Fruit fly (Drosophila melanogaster): Measurements from ENCODE around the gene Mst27D.
A peak's percentile ranks its signal among the peaks of the same experiment; 100 is the strongest.

Gene Mst27D

dm6 chr2L:7049009-7049647, 11.5 kb downstream of the Mst27D start (continued):
- peak; percentile 50 for TF ChIP-seq Jarid2 (GFP tag; optimal IDR thresholded peaks at IDR 0.05)
- TF ChIP-seq ham (GFP tag; IDR thresholded peaks at IDR 0.05): no peak
- TF ChIP-seq CG9609 (GFP tag; optimal IDR thresholded peaks at IDR 0.05): no peak
- no peak for TF ChIP-seq CG12744 (GFP tag; optimal IDR thresholded peaks at IDR 0.05)
- peak; percentile 48 for TF ChIP-seq ERR (GFP tag; optimal IDR thresholded peaks at IDR 0.05)
- TF ChIP-seq jing (GFP tag; optimal IDR thresholded peaks at IDR 0.05): no peak
- no peak for TF ChIP-seq pho (GFP tag; optimal IDR thresholded peaks at IDR 0.05)
- TF ChIP-seq dati (GFP tag; IDR thresholded peaks at IDR 0.05): no peak
- peak; percentile 17 for TF ChIP-seq Sry-δ (GFP tag; optimal IDR thresholded peaks at IDR 0.05)
- no peak for TF ChIP-seq tin (GFP tag; optimal IDR thresholded peaks at IDR 0.05)
- peak; percentile 7 for TF ChIP-seq CG17359 (tag; optimal IDR thresholded peaks at IDR 0.05)
- no peak for TF ChIP-seq schlank (tag; optimal IDR thresholded peaks at IDR 0.05)
- TF ChIP-seq gro (GFP tag; optimal IDR thresholded peaks at IDR 0.05): no peak
- TF ChIP-seq CG8359 (GFP tag; optimal IDR thresholded peaks at IDR 0.05; ENCODE audit: borderline replicate concordance): no peak
- TF ChIP-seq Taf1 (GFP tag; IDR thresholded peaks at IDR 0.05): no peak
- no peak for TF ChIP-seq Hmx (GFP tag; optimal IDR thresholded peaks at IDR 0.05)
- no peak for TF ChIP-seq Rx (GFP tag; IDR thresholded peaks at IDR 0.05)
- 0 out of 2 replicates have a peak, but pooled peaks have one; percentile 8 for TF ChIP-seq CG4404 (GFP tag; IDR thresholded peaks at IDR 0.05)
- TF ChIP-seq CG16863 (GFP tag; optimal IDR thresholded peaks at IDR 0.05): no peak
- TF ChIP-seq E2f2 (GFP tag; IDR thresholded peaks at IDR 0.05): 0 out of 2 replicates have a peak, but pooled peaks have one; percentile 4
- TF ChIP-seq CG9817 (tag; optimal IDR thresholded peaks at IDR 0.05): no peak
- TF ChIP-seq Ssrp (tag; optimal IDR thresholded peaks at IDR 0.05): no peak
- TF ChIP-seq so (GFP tag; IDR thresholded peaks at IDR 0.05): 0 out of 3 replicates have a peak, but pooled peaks have one; percentile 18
- TF ChIP-seq run (tag; optimal IDR thresholded peaks at IDR 0.05): no peak
- TF ChIP-seq CG42726 (GFP tag; IDR thresholded peaks at IDR 0.05; ENCODE audit: partially characterized antibody): peak; percentile 80; the same call in 1 of the 2 replicates
- TF ChIP-seq dpn (GFP tag; optimal IDR thresholded peaks at IDR 0.05): peak; percentile 23 to 34
- peak; percentile 56 for TF ChIP-seq CG12299 (tag; optimal IDR thresholded peaks at IDR 0.05)
- no peak for TF ChIP-seq Abd-B (GFP tag; optimal IDR thresholded peaks at IDR 0.05)
- TF ChIP-seq CHES-1-like (GFP tag; optimal IDR thresholded peaks at IDR 0.05): no peak
- TF ChIP-seq pfk (GFP tag; optimal IDR thresholded peaks at IDR 0.05): no peak
- TF ChIP-seq CG13123 (GFP tag; optimal IDR thresholded peaks at IDR 0.05): no peak
- no peak for TF ChIP-seq CG2889 (GFP tag; IDR thresholded peaks at IDR 0.05)
- TF ChIP-seq ATbp (GFP tag; optimal IDR thresholded peaks at IDR 0.05): no peak
- no peak for TF ChIP-seq CG8281 (tag; optimal IDR thresholded peaks at IDR 0.05)
- no peak for TF ChIP-seq CG10959 (GFP tag; IDR thresholded peaks at IDR 0.05)
- no peak for TF ChIP-seq Sox100B (GFP tag; optimal IDR thresholded peaks at IDR 0.05)
- TF ChIP-seq usp (GFP tag; optimal IDR thresholded peaks at IDR 0.05): no peak
- TF ChIP-seq HmgZ (tag; optimal IDR thresholded peaks at IDR 0.05): peak; percentile 31
- TF ChIP-seq ci (GFP tag; IDR thresholded peaks at IDR 0.05): peak; percentile 62; the same call in 2 of the 3 replicates
- TF ChIP-seq CG15011 (GFP tag; optimal IDR thresholded peaks at IDR 0.05): no peak
- TF ChIP-seq tll (GFP tag; optimal IDR thresholded peaks at IDR 0.05): no peak
- no peak for TF ChIP-seq esg (GFP tag; conservative IDR thresholded peaks at IDR 0.05)
- no peak for TF ChIP-seq Six4 (GFP tag; optimal IDR thresholded peaks at IDR 0.05)
- no peak for TF ChIP-seq chif (GFP tag; optimal IDR thresholded peaks at IDR 0.05)
- no peak for TF ChIP-seq Side (GFP tag; optimal IDR thresholded peaks at IDR 0.05)
- no peak for TF ChIP-seq cad (GFP tag; optimal IDR thresholded peaks at IDR 0.05)
- peak; percentile 88 for TF ChIP-seq Scr (GFP tag; IDR thresholded peaks at IDR 0.05; ENCODE audit: partially characterized antibody)
- TF ChIP-seq onecut (GFP tag; IDR thresholded peaks at IDR 0.05): peak; percentile 44
- TF ChIP-seq trem (tag; optimal IDR thresholded peaks at IDR 0.05): peak; percentile 6
- TF ChIP-seq HmgD (GFP tag; optimal IDR thresholded peaks at IDR 0.05): peak; percentile 53

Measured in whole organism, embryonic.